Worm (Caenorhabditis elegans): ENCODE results near the gene snf-9.

ce11 chrIV:17335031-17335430, 23.1 kb downstream of the snf-9 start, which contains the start of gene C49C3.8:
- TF ChIP-seq dao-5 (tag; optimal IDR thresholded peaks at IDR 0.05) (no peak), him-1 (tag; optimal IDR thresholded peaks at IDR 0.05) (no peak)
